In genomic region chr3R:23912349-23912748, dm6 we compare ENCODE assay signal across 5 fruit fly cellular contexts.
TF ChIP-seq lines count a peak whose summit lies in the region.

No protein-coding gene starts in this region.

- no peak for TF ChIP-seq CTCF in whole organism, embryonic (GFP tag; optimal IDR thresholded peaks at IDR 0.05; lab: Kevin White, UChicago)

TF ChIP-seq in whole organism, 6 proteins besides CTCF, POLR2A, EP300 and RAD21:
- no peak for TF ChIP-seq EcR (GFP tag; optimal IDR thresholded peaks at IDR 0.05; lab: Kevin White, UChicago)
- peak; percentile 6 for TF ChIP-seq Dll (optimal IDR thresholded peaks at IDR 0.05; lab: Kevin White, UChicago)

TF ChIP-seq in whole organism, embryonic, 481 proteins besides CTCF, POLR2A, EP300 and RAD21:
- TF ChIP-seq NFAT (GFP tag; IDR thresholded peaks at IDR 0.05; lab: Robert Waterston, UW) (0 out of 2 replicates have a peak, but pooled peaks have one; percentile 37), cas (GFP tag; IDR thresholded peaks at IDR 0.05; lab: Robert Waterston, UW) (no peak), CG12769 (tag; optimal IDR thresholded peaks at IDR 0.05; lab: Kevin White, UChicago) (peak; percentile 30), Med (GFP tag; lab: Kevin White, UChicago) (peak; percentile 45), crol (GFP tag; IDR thresholded peaks at IDR 0.05; lab: Robert Waterston, UW) (peak; percentile 74), HLH4C (GFP tag; IDR thresholded peaks at IDR 0.05; lab: Robert Waterston, UW; ENCODE audit: partially characterized antibody) (no peak), sr (GFP tag; IDR thresholded peaks at IDR 0.05; lab: Robert Waterston, UW) (peak; percentile 69; the same call in 2 of the 3 replicates), abd-A (tag; optimal IDR thresholded peaks at IDR 0.05; lab: Kevin White, UChicago) (peak; percentile 12), Ets65A (GFP tag; lab: Kevin White, UChicago) (peak; percentile 33)

TF ChIP-seq in whole organism, prepupa, 60 proteins besides CTCF, POLR2A, EP300 and RAD21:
- TF ChIP-seq svp (GFP tag; lab: Kevin White, UChicago) (peak; percentile 39), CG34406 (GFP tag; optimal IDR thresholded peaks at IDR 0.05; lab: Kevin White, UChicago) (no peak), CG6854 (GFP tag; optimal IDR thresholded peaks at IDR 0.05; lab: Kevin White, UChicago) (peak; percentile 12), CG3919 (GFP tag; optimal IDR thresholded peaks at IDR 0.05; lab: Kevin White, UChicago) (peak; percentile 6), CG6276 (GFP tag; optimal IDR thresholded peaks at IDR 0.05; lab: Kevin White, UChicago) (no peak), CG6163 (GFP tag; IDR thresholded peaks at IDR 0.05; lab: Robert Waterston, UW) (0 out of 3 replicates have a peak, but pooled peaks have one; percentile 16)

TF ChIP-seq in whole organism, pupa, 21 proteins besides CTCF, POLR2A, EP300 and RAD21:
- TF ChIP-seq CG13204 (GFP tag; optimal IDR thresholded peaks at IDR 0.05; lab: Kevin White, UChicago) (peak; percentile 45), CG8301 (tag; optimal IDR thresholded peaks at IDR 0.05; lab: Kevin White, UChicago) (no peak), CG34367 (tag; optimal IDR thresholded peaks at IDR 0.05; lab: Kevin White, UChicago) (no peak), D1 (tag; optimal IDR thresholded peaks at IDR 0.05; lab: Kevin White, UChicago) (no peak), CG14655 (GFP tag; optimal IDR thresholded peaks at IDR 0.05; lab: Kevin White, UChicago) (no peak), CG8159 (tag; optimal IDR thresholded peaks at IDR 0.05; lab: Kevin White, UChicago) (no peak), fd96Ca (GFP tag; IDR thresholded peaks at IDR 0.05; lab: Robert Waterston, UW) (no peak), CG4496 (GFP tag; IDR thresholded peaks at IDR 0.05; lab: Robert Waterston, UW) (no peak), CG12605 (GFP tag; IDR thresholded peaks at IDR 0.05; lab: Robert Waterston, UW) (no peak), EcR (GFP tag; optimal IDR thresholded peaks at IDR 0.05; lab: Kevin White, UChicago) (peak; percentile 36), Ets98B (GFP tag; IDR thresholded peaks at IDR 0.05; lab: Robert Waterston, UW) (no peak), Snoo (tag; optimal IDR thresholded peaks at IDR 0.05; lab: Kevin White, UChicago) (no peak), CG32121 (GFP tag; IDR thresholded peaks at IDR 0.05; lab: Robert Waterston, UW) (no peak), gl (tag; optimal IDR thresholded peaks at IDR 0.05; lab: Kevin White, UChicago) (no peak)
TF ChIP-seq in whole organism, pupa: peak in this region for 2.

TF ChIP-seq in whole organism, wandering third instar larva, 38 proteins besides CTCF, POLR2A, EP300 and RAD21:
- TF ChIP-seq Rel (GFP tag; optimal IDR thresholded peaks at IDR 0.05; lab: Kevin White, UChicago) (no peak), Rel (tag; optimal IDR thresholded peaks at IDR 0.05; lab: Kevin White, UChicago) (no peak), Dfd (GFP tag; optimal IDR thresholded peaks at IDR 0.05; lab: Kevin White, UChicago) (peak; percentile 41)
